Worm (Caenorhabditis elegans) whole organism, L4/young adult: ENCODE results near the gene hpr-9.

Source experiments
- W03F9.2 ChIP-seq: fragments of 150-350 bp; optimal IDR thresholded peaks from 2 replicates; lab custom pipeline; 2014; ENCODE audit warnings: missing biosample characterization, missing genetic modification characterization
- him-1 ChIP-seq: sonication (generic microtip); optimal IDR thresholded peaks from 2 replicates; lab custom pipeline; 2016; ENCODE audit warnings: missing genotype, missing genetic modification reagents, missing genetic modification characterization, missing compliant biosample characterization

ce11 chrIII:10592729-10593128 lies 28.6 kb upstream of the hpr-9 start, which contains the start of gene Y45F3A.8:
- TF ChIP-seq him-1 (tag; lab: Kevin White, UChicago) (no peak), W03F9.2 (tag; lab: Kevin White, UChicago) (no peak)
